Fruit fly (Drosophila melanogaster) whole organism, prepupa: ENCODE data around the gene CG13992.
A peak's percentile ranks its signal among the peaks of the same experiment; 100 is the strongest.

Source experiments
- Blimp-1 ChIP-seq: fragments of 200-800 bp; sonication (Bioruptor generic); optimal IDR thresholded peaks from 3 replicates; lab custom pipeline; 2017; ENCODE audit warnings: missing biosample characterization, missing genetic modification characterization, mild to moderate bottlenecking, moderate library complexity, missing genetic modification reagents
- CG10631 ChIP-seq: fragments of 200-800 bp; sonication (Bioruptor generic); optimal IDR thresholded peaks from 2 replicates; lab custom pipeline; 2016; ENCODE audit warnings: missing biosample characterization, missing genetic modification characterization
- CG10669 ChIP-seq: fragments of 200-800 bp; sonication (Bioruptor generic); optimal IDR thresholded peaks from 3 replicates; lab custom pipeline; 2018; ENCODE audit warnings: missing biosample characterization, mild to moderate bottlenecking, missing genetic modification characterization, moderate library complexity
- CG11294 ChIP-seq: fragments of 200-800 bp; sonication (Bioruptor generic); IDR thresholded peaks from 2 replicates; pipeline ENCODE4 v1.3.6; 2022; ENCODE audit warnings: missing biosample characterization, missing genetic modification characterization
- CG11762 ChIP-seq: fragments of 200-800 bp; sonication (Bioruptor generic); optimal IDR thresholded peaks from 3 replicates; lab custom pipeline; 2016; ENCODE audit warnings: missing biosample characterization, missing genetic modification characterization; ENCODE audit not compliant: insufficient read depth
- CG11902 ChIP-seq: fragments of 200-800 bp; sonication (Bioruptor generic); optimal IDR thresholded peaks from 3 replicates; lab custom pipeline; 2016; ENCODE audit warnings: missing biosample characterization, missing genetic modification characterization
- CG15336 ChIP-seq: fragments of 200-800 bp; sonication (Bioruptor generic); IDR thresholded peaks from 2 replicates; pipeline ENCODE4 v1.3.6; 2022; ENCODE audit warnings: missing biosample characterization, missing genetic modification characterization
- CG1621 ChIP-seq: fragments of 200-800 bp; sonication (Bioruptor generic); optimal IDR thresholded peaks from 3 replicates; lab custom pipeline; 2018; ENCODE audit warnings: missing biosample characterization, mild to moderate bottlenecking, missing genetic modification characterization
- CG16779 ChIP-seq: fragments of 200-800 bp; sonication (Bioruptor generic); optimal IDR thresholded peaks from 3 replicates; lab custom pipeline; 2017; ENCODE audit warnings: missing biosample characterization, mild to moderate bottlenecking, missing genetic modification characterization
- CG3032 ChIP-seq: fragments of 200-800 bp; optimal IDR thresholded peaks from 2 replicates; lab custom pipeline; 2019; ENCODE audit warnings: missing biosample characterization, mild to moderate bottlenecking, missing genetic modification characterization, moderate library complexity
- CG31627 ChIP-seq: fragments of 200-800 bp; sonication (Bioruptor generic); optimal IDR thresholded peaks from 3 replicates; lab custom pipeline; 2016; ENCODE audit warnings: missing biosample characterization, missing genetic modification characterization
- CG32006 ChIP-seq: fragments of 200-800 bp; sonication (Bioruptor generic); optimal IDR thresholded peaks from 3 replicates; lab custom pipeline; 2017; ENCODE audit warnings: missing biosample characterization, mild to moderate bottlenecking, missing genetic modification characterization
- CG34406 ChIP-seq: fragments of 200-800 bp; sonication (Bioruptor generic); optimal IDR thresholded peaks from 3 replicates; lab custom pipeline; 2016; ENCODE audit warnings: missing biosample characterization, missing genetic modification characterization
- CG3919 ChIP-seq: fragments of 200-800 bp; sonication (Bioruptor generic); optimal IDR thresholded peaks from 3 replicates; lab custom pipeline; 2016; ENCODE audit warnings: missing biosample characterization, missing genetic modification characterization
- CG4318 ChIP-seq: fragments of 200-800 bp; sonication (Bioruptor generic); optimal IDR thresholded peaks from 3 replicates; lab custom pipeline; 2017; ENCODE audit warnings: missing biosample characterization, mild to moderate bottlenecking, missing genetic modification characterization
- CG6276 ChIP-seq: fragments of 200-800 bp; sonication (Bioruptor generic); optimal IDR thresholded peaks from 2 replicates; lab custom pipeline; 2017; ENCODE audit warnings: missing biosample characterization, mild to moderate bottlenecking, missing genetic modification characterization
- CG6792 ChIP-seq: fragments of 200-800 bp; sonication (Bioruptor generic); optimal IDR thresholded peaks from 3 replicates; lab custom pipeline; 2016; ENCODE audit warnings: missing biosample characterization, missing genetic modification characterization
- CG6808 ChIP-seq: fragments of 200-800 bp; sonication (Bioruptor generic); optimal IDR thresholded peaks from 3 replicates; lab custom pipeline; 2017; ENCODE audit warnings: missing biosample characterization, missing genetic modification characterization, mild to moderate bottlenecking, moderate library complexity, missing genetic modification reagents
- CG6854 ChIP-seq: fragments of 200-800 bp; sonication (Bioruptor generic); optimal IDR thresholded peaks from 2 replicates; lab custom pipeline; 2017; ENCODE audit warnings: missing biosample characterization, mild to moderate bottlenecking, missing genetic modification characterization
- CG7368 ChIP-seq: fragments of 200-800 bp; sonication (Bioruptor generic); optimal IDR thresholded peaks from 3 replicates; lab custom pipeline; 2016; ENCODE audit warnings: missing biosample characterization, missing genetic modification characterization
- CG8119 ChIP-seq: fragments of 200-800 bp; sonication (Bioruptor generic); IDR thresholded peaks from 3 replicates; pipeline ENCODE4 v1.3.6; 2022; ENCODE audit warnings: missing biosample characterization, missing genetic modification characterization
- CG8319 ChIP-seq: fragments of 200-800 bp; sonication (Bioruptor generic); optimal IDR thresholded peaks from 3 replicates; lab custom pipeline; 2016; ENCODE audit warnings: missing biosample characterization, missing genetic modification characterization
- CG8632 ChIP-seq: fragments of 200-800 bp; sonication (Bioruptor generic); optimal IDR thresholded peaks from 3 replicates; lab custom pipeline; 2016; ENCODE audit warnings: missing biosample characterization, missing genetic modification characterization
- CG9139 ChIP-seq: fragments of 200-800 bp; sonication (Bioruptor generic); optimal IDR thresholded peaks from 3 replicates; lab custom pipeline; 2017; ENCODE audit warnings: missing biosample characterization, mild to moderate bottlenecking, missing genetic modification characterization
- Eip75B ChIP-seq: fragments of 200-800 bp; sonication (Bioruptor generic); optimal IDR thresholded peaks from 3 replicates; lab custom pipeline; 2016; ENCODE audit warnings: missing biosample characterization, missing genetic modification characterization
- Eip93F ChIP-seq: fragments of 200-800 bp; sonication (Bioruptor generic); optimal IDR thresholded peaks from 2 replicates; lab custom pipeline; 2016; ENCODE audit warnings: missing biosample characterization, mild to moderate bottlenecking, missing genetic modification characterization
- Ets21C ChIP-seq: fragments of 200-800 bp; sonication (Bioruptor generic); optimal IDR thresholded peaks from 3 replicates; lab custom pipeline; 2016; ENCODE audit warnings: missing biosample characterization, missing genetic modification characterization
- Ets96B ChIP-seq: fragments of 200-800 bp; optimal IDR thresholded peaks from 2 replicates; lab custom pipeline; 2019; ENCODE audit warnings: missing biosample characterization, mild to moderate bottlenecking, missing genetic modification characterization, moderate library complexity
- Gug ChIP-seq: fragments of 200-800 bp; sonication (Bioruptor generic); IDR thresholded peaks from 2 replicates; pipeline ENCODE4 v1.3.6; 2022; ENCODE audit warnings: missing biosample characterization, missing genetic modification characterization
- Hr38 ChIP-seq: sonication (Bioruptor generic); optimal IDR thresholded peaks from 2 replicates; lab custom pipeline; 2016; ENCODE audit warnings: missing biosample characterization, missing genetic modification characterization
- Hr39 ChIP-seq: fragments of 200-800 bp; sonication (Bioruptor generic); optimal IDR thresholded peaks from 2 replicates; lab custom pipeline; 2016; ENCODE audit warnings: missing biosample characterization, missing genetic modification characterization
- Lpt ChIP-seq: fragments of 200-800 bp; sonication (Bioruptor generic); optimal IDR thresholded peaks from 3 replicates; lab custom pipeline; 2016; ENCODE audit warnings: missing biosample characterization, missing genetic modification characterization
- Met ChIP-seq: fragments of 200-800 bp; sonication (Bioruptor generic); optimal IDR thresholded peaks from 3 replicates; lab custom pipeline; 2016; ENCODE audit warnings: missing biosample characterization, missing genetic modification characterization
- Smox ChIP-seq: fragments of 200-800 bp; sonication (Bioruptor generic); optimal IDR thresholded peaks from 3 replicates; lab custom pipeline; 2016; ENCODE audit warnings: missing biosample characterization, missing genetic modification characterization
- Sox102F ChIP-seq: fragments of 200-800 bp; sonication (Bioruptor generic); optimal IDR thresholded peaks from 2 replicates; lab custom pipeline; 2016; ENCODE audit warnings: missing biosample characterization, mild to moderate bottlenecking, missing genetic modification characterization
- Sox14 ChIP-seq: fragments of 200-800 bp; sonication (Bioruptor generic); optimal IDR thresholded peaks from 3 replicates; lab custom pipeline; 2016; ENCODE audit warnings: missing biosample characterization, missing genetic modification characterization
- achi ChIP-seq: fragments of 200-800 bp; sonication (Bioruptor generic); optimal IDR thresholded peaks from 3 replicates; lab custom pipeline; 2016; ENCODE audit warnings: missing biosample characterization, missing genetic modification characterization
- acj6 ChIP-seq: fragments of 200-800 bp; sonication (Bioruptor generic); optimal IDR thresholded peaks from 3 replicates; lab custom pipeline; 2016; ENCODE audit warnings: missing biosample characterization, missing genetic modification characterization
- cyc ChIP-seq: fragments of 200-800 bp; sonication (Bioruptor generic); optimal IDR thresholded peaks from 3 replicates; lab custom pipeline; 2016; ENCODE audit warnings: missing biosample characterization, missing genetic modification characterization
- dac ChIP-seq: fragments of 200-800 bp; sonication (Bioruptor generic); optimal IDR thresholded peaks from 2 replicates; lab custom pipeline; 2017; ENCODE audit warnings: missing biosample characterization, mild to moderate bottlenecking, missing genetic modification characterization
- dsx ChIP-seq: fragments of 200-800 bp; optimal IDR thresholded peaks from 3 replicates; lab custom pipeline; 2019; ENCODE audit warnings: missing biosample characterization, mild to moderate bottlenecking, missing genetic modification characterization, moderate library complexity; ENCODE audit not compliant: poor library complexity, severe bottlenecking
- eg ChIP-seq: fragments of 200-800 bp; sonication (Bioruptor generic); IDR thresholded peaks from 3 replicates; pipeline ENCODE4 v1.3.6; 2022; ENCODE audit warnings: missing biosample characterization, missing genetic modification characterization
- esn ChIP-seq: fragments of 200-800 bp; sonication (Bioruptor generic); optimal IDR thresholded peaks from 2 replicates; lab custom pipeline; 2016; ENCODE audit warnings: missing biosample characterization, mild to moderate bottlenecking, missing genetic modification characterization, moderate library complexity
- fd59A ChIP-seq: fragments of 200-800 bp; sonication (Bioruptor generic); optimal IDR thresholded peaks from 2 replicates; lab custom pipeline; 2017; ENCODE audit warnings: missing biosample characterization, mild to moderate bottlenecking, missing genetic modification characterization, missing genetic modification reagents
- fkh ChIP-seq: fragments of 200-800 bp; sonication (Bioruptor generic); optimal IDR thresholded peaks from 3 replicates; lab custom pipeline; 2017; ENCODE audit warnings: missing biosample characterization, mild to moderate bottlenecking, missing genetic modification characterization, moderate library complexity
- net ChIP-seq: fragments of 200-800 bp; sonication (Bioruptor generic); optimal IDR thresholded peaks from 3 replicates; lab custom pipeline; 2016; ENCODE audit warnings: missing biosample characterization, missing genetic modification characterization
- pdm3 ChIP-seq: fragments of 200-800 bp; sonication (Bioruptor generic); optimal IDR thresholded peaks from 3 replicates; lab custom pipeline; 2016; ENCODE audit warnings: missing biosample characterization, missing genetic modification characterization
- salr ChIP-seq, 2 experiments: fragments of 200-800 bp; sonication (Bioruptor generic); optimal IDR thresholded peaks; 3 replicates each; lab custom pipeline; 2016 to 2018; ENCODE audit warnings: missing biosample characterization in 2 of 2, missing genetic modification characterization in 2 of 2, mild to moderate bottlenecking in 1 of 2
- spab ChIP-seq: fragments of 200-800 bp; sonication (Bioruptor generic); optimal IDR thresholded peaks from 2 replicates; lab custom pipeline; 2017; ENCODE audit warnings: missing biosample characterization, mild to moderate bottlenecking, missing genetic modification characterization, missing genetic modification reagents
- ss ChIP-seq, 2 experiments: fragments of 200-800 bp; sonication (Bioruptor generic); optimal IDR thresholded peaks; 2 replicates in 1 of 2; 3 replicates in 1 of 2; lab custom pipeline; 2017 to 2018; ENCODE audit warnings: mild to moderate bottlenecking in 2 of 2, missing biosample characterization in 2 of 2, missing genetic modification characterization in 2 of 2, moderate library complexity in 1 of 2
- svp ChIP-seq: fragments of 200-800 bp; sonication (Bioruptor generic); peaks from one replicate; lab custom pipeline; 2016; ENCODE audit warnings: missing biosample characterization, missing genetic modification characterization
- topi ChIP-seq: fragments of 200-800 bp; sonication (Bioruptor generic); optimal IDR thresholded peaks from 3 replicates; lab custom pipeline; 2016; ENCODE audit warnings: missing biosample characterization, missing genetic modification characterization

The CG13992 gene

dm6 chr2L:5980862-5981432 lies 13.4 kb upstream of the CG13992 start, which contains the start of gene chic:
TSS of gene chic (minus strand) at chr2L:5981018.
- TF ChIP-seq eg: no peak
- TF ChIP-seq CG15336 (GFP tag; lab: Robert Waterston, UW): no peak
- no peak for TF ChIP-seq CG6808 (GFP tag; lab: Kevin White, UChicago)
- TF ChIP-seq dac: no peak
- TF ChIP-seq fd59A (GFP tag; lab: Kevin White, UChicago): no peak
- TF ChIP-seq ss (GFP tag; optimal IDR thresholded peaks at IDR 0.05; lab: Kevin White, UChicago): peak; percentile 2 to 29
- TF ChIP-seq dsx (GFP tag; lab: Kevin White, UChicago): no peak
- TF ChIP-seq CG6854 (GFP tag; lab: Kevin White, UChicago): peak; percentile 68
- peak; percentile 19 for TF ChIP-seq Hr39 (GFP tag; lab: Kevin White, UChicago)
- TF ChIP-seq CG8319 (GFP tag; lab: Kevin White, UChicago): no peak
- TF ChIP-seq CG32006 (GFP tag; lab: Kevin White, UChicago): peak; percentile 19
- no peak for TF ChIP-seq Lpt (GFP tag; lab: Kevin White, UChicago)
- no peak for TF ChIP-seq CG3032 (tag; lab: Kevin White, UChicago)
- no peak for TF ChIP-seq net (GFP tag; lab: Kevin White, UChicago)
- TF ChIP-seq Met (GFP tag; lab: Kevin White, UChicago): no peak
- no peak for TF ChIP-seq spab (GFP tag; lab: Kevin White, UChicago)
- no peak for TF ChIP-seq topi (GFP tag; lab: Kevin White, UChicago)
- TF ChIP-seq CG16779 (tag; lab: Kevin White, UChicago): no peak
- TF ChIP-seq cyc (GFP tag; lab: Kevin White, UChicago): peak; percentile 1
- TF ChIP-seq CG1621 (tag; lab: Kevin White, UChicago): no peak
- no peak for TF ChIP-seq salr (GFP tag; optimal IDR thresholded peaks at IDR 0.05; lab: Kevin White, UChicago)
- TF ChIP-seq Sox102F (GFP tag; lab: Kevin White, UChicago): peak; percentile 55
- TF ChIP-seq esn (GFP tag; lab: Kevin White, UChicago): no peak
- no peak for TF ChIP-seq CG6276 (GFP tag; lab: Kevin White, UChicago)
- peak; percentile 19 for TF ChIP-seq Ets96B (tag; lab: Kevin White, UChicago)
- no peak for TF ChIP-seq CG11294 (GFP tag; lab: Robert Waterston, UW)
- no peak for TF ChIP-seq Gug (GFP tag; lab: Robert Waterston, UW)
- peak; percentile 34 for TF ChIP-seq Smox (GFP tag; lab: Kevin White, UChicago)
- peak; percentile 48 for TF ChIP-seq svp (GFP tag; lab: Kevin White, UChicago)
- no peak for TF ChIP-seq CG10631
- no peak for TF ChIP-seq Eip93F (GFP tag; lab: Kevin White, UChicago)
- TF ChIP-seq CG8632 (GFP tag; lab: Kevin White, UChicago): no peak
- TF ChIP-seq CG34406: peak; percentile 2
- TF ChIP-seq Sox14 (GFP tag; lab: Kevin White, UChicago): no peak
- no peak for TF ChIP-seq CG6792 (GFP tag; lab: Kevin White, UChicago)
- TF ChIP-seq CG11762 (GFP tag; lab: Kevin White, UChicago): no peak
- TF ChIP-seq fkh (GFP tag; lab: Kevin White, UChicago): no peak
- TF ChIP-seq CG3919 (GFP tag; lab: Kevin White, UChicago): peak; percentile 24
- no peak for TF ChIP-seq acj6 (GFP tag; lab: Kevin White, UChicago)
- no peak for TF ChIP-seq Eip75B (GFP tag; lab: Kevin White, UChicago)
- TF ChIP-seq CG10669: no peak
- TF ChIP-seq achi: no peak
- TF ChIP-seq Ets21C (GFP tag; lab: Kevin White, UChicago): no peak
- no peak for TF ChIP-seq Blimp-1
- no peak for TF ChIP-seq CG31627 (GFP tag; lab: Kevin White, UChicago)
- TF ChIP-seq pdm3 (GFP tag; lab: Kevin White, UChicago): peak; percentile 4
- TF ChIP-seq CG9139 (GFP tag; lab: Kevin White, UChicago): no peak
- TF ChIP-seq CG4318 (GFP tag; lab: Kevin White, UChicago): no peak
- no peak for TF ChIP-seq Hr38 (GFP tag; lab: Kevin White, UChicago)
- no peak for TF ChIP-seq CG11902
- TF ChIP-seq CG8119 (GFP tag; lab: Robert Waterston, UW): no peak
- TF ChIP-seq CG7368 (GFP tag; lab: Kevin White, UChicago): no peak
